Worm (Caenorhabditis elegans) whole organism, young adult: ENCODE data around the gene rps-8.

Source experiments
- efl-1 ChIP-seq: fragments of 150-350 bp; optimal IDR thresholded peaks from 2 replicates; lab custom pipeline; 2014; ENCODE audit warnings: missing biosample characterization, missing genetic modification reagents, missing genetic modification characterization
- ekl-4 ChIP-seq: fragments of 200-800 bp; sonication (Bioruptor generic); IDR thresholded peaks from 2 replicates; pipeline ENCODE4 v1.3.6; 2022; ENCODE audit warnings: missing genetic modification reagents, missing genetic modification characterization, missing compliant biosample characterization
- madf-6 ChIP-seq: fragments of 200-800 bp; sonication (Bioruptor generic); IDR thresholded peaks from 2 replicates; pipeline ENCODE4 v1.3.6; 2022; ENCODE audit warnings: missing genetic modification reagents, missing genetic modification characterization, missing compliant biosample characterization

DNA sequence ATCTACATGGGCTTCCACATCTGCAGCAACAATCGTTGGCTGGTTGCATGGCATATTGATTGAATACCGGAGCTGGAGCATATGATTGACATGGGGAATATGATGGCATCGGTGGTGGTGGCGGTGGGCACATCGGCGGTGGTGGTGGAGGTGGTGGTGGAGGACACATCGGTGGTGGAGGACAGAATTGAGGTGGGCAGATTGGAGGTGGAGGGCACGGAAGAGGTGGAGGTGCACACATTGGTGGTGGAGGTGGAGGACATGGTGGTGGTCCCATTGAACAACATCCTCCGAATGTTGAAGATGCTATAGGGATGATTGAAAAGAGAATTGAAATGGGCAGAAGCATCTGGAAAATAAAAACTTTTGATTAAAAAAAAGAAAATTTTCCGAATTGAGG, 3.2 kb downstream of the rps-8 start, which contains the start of gene grl-4:
- no peak for TF ChIP-seq ekl-4 (GFP tag; lab: Robert Waterston, UW)
- TF ChIP-seq madf-6 (GFP tag; lab: Robert Waterston, UW), result no peak
- TF ChIP-seq efl-1, result no peak
